Worm (Caenorhabditis elegans) whole organism, midembryonic: ENCODE data around the gene mtm-9.

Experiments used
- T22C8.4 ChIP-seq: fragments of 200-800 bp; sonication (Bioruptor generic); IDR thresholded peaks from 2 replicates; pipeline ENCODE4 v1.3.6; 2022; ENCODE audit warnings: missing genetic modification characterization, missing compliant biosample characterization
- cog-1 ChIP-seq: sonication (generic microtip); optimal IDR thresholded peaks from 2 replicates; lab custom pipeline; 2016; ENCODE audit warnings: missing genetic modification characterization, missing compliant biosample characterization
- flt-1 ChIP-seq: fragments of 200-800 bp; sonication (Bioruptor generic); IDR thresholded peaks from 2 replicates; pipeline ENCODE4 v1.3.6; 2022; ENCODE audit warnings: missing genetic modification characterization, missing compliant biosample characterization
- klf-2 ChIP-seq: fragments of 200-800 bp; sonication (Bioruptor generic); conservative IDR thresholded peaks from 2 replicates; pipeline ENCODE4 v1.3.6; 2022; ENCODE audit warnings: missing genetic modification reagents, missing genetic modification characterization, missing compliant biosample characterization
- med-1 ChIP-seq: sonication (generic microtip); optimal IDR thresholded peaks from 2 replicates; lab custom pipeline; 2017; ENCODE audit warnings: missing genetic modification characterization, mild to moderate bottlenecking, missing compliant biosample characterization, antibody characterized with exemption, missing genetic modification reagents; ENCODE audit not compliant: insufficient read depth
- tab-1 ChIP-seq: fragments of 200-800 bp; sonication (Bioruptor generic); IDR thresholded peaks from 2 replicates; pipeline ENCODE4 v1.3.6; 2022; ENCODE audit warnings: missing genetic modification characterization, missing compliant biosample characterization
- ztf-23 ChIP-seq: fragments of 200-800 bp; sonication (Bioruptor generic); IDR thresholded peaks from 2 replicates; pipeline ENCODE4 v1.3.6; 2022; ENCODE audit warnings: missing genetic modification reagents, missing genetic modification characterization, missing compliant biosample characterization
- ztf-29 ChIP-seq: fragments of 200-800 bp; sonication (Bioruptor generic); IDR thresholded peaks from 2 replicates; pipeline ENCODE4 v1.3.6; 2022; ENCODE audit warnings: missing genetic modification reagents, missing genetic modification characterization, missing compliant biosample characterization

DNA sequence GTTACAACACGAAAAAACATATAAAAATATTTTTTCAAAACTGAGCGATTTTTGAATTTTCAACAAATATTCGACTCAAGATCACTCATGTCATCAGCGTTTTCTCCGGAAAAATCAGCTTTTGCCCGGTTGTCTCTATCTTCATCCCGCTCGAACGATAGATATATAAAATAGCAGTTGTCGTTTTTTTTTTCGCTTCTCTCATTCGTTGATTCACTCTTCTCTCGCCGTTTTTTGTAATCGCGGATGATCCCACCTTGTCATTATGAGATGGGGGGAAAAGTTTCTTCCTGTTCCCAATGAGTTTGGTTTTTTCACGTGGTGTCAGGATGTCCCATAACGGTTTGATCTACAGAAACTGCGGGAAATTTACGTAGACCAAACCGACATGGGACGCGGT, 48.1 kb upstream of the mtm-9 start:
- TF ChIP-seq klf-2 (GFP tag; lab: Robert Waterston, UW) (no peak), cog-1 (tag; lab: Kevin White, UChicago) (no peak), flt-1 (no peak), med-1 (GFP tag; lab: Kevin White, UChicago) (no peak), T22C8.4 (GFP tag; lab: Robert Waterston, UW) (no peak), ztf-23 (no peak), ztf-29 (no peak), tab-1 (GFP tag; lab: Robert Waterston, UW) (no peak)
